Worm (Caenorhabditis elegans) whole organism, L4 larva: ENCODE data around the gene mtx-2.
A peak's percentile ranks its signal among the peaks of the same experiment; 100 is the strongest.

Source experiments
- F49E8.2 ChIP-seq: sonication (generic microtip); optimal IDR thresholded peaks from 2 replicates; lab custom pipeline; 2016; ENCODE audit warnings: missing compliant biosample characterization, mild to moderate bottlenecking, missing genetic modification characterization, borderline replicate concordance
- R02D3.7 ChIP-seq: fragments of 150-350 bp; sonication (generic microtip); optimal IDR thresholded peaks from 3 replicates; lab custom pipeline; 2014; ENCODE audit warnings: missing biosample characterization, missing genetic modification characterization
- jun-1 ChIP-seq: fragments of 150-350 bp; optimal IDR thresholded peaks from 2 replicates; lab custom pipeline; 2014; ENCODE audit warnings: missing biosample characterization, missing genetic modification reagents, missing genetic modification characterization
- lin-13 ChIP-seq: fragments of 150-350 bp; optimal IDR thresholded peaks from 2 replicates; lab custom pipeline; 2014; ENCODE audit warnings: missing biosample characterization, missing genetic modification reagents, missing genetic modification characterization
- nhr-111 ChIP-seq: fragments of 200-800 bp; sonication (Bioruptor generic); optimal IDR thresholded peaks from 2 replicates; lab custom pipeline; 2018; ENCODE audit warnings: mild to moderate bottlenecking, missing genetic modification characterization, missing compliant biosample characterization
- nhr-237 ChIP-seq: sonication (generic microtip); optimal IDR thresholded peaks from 2 replicates; lab custom pipeline; 2017; ENCODE audit warnings: missing biosample characterization, missing genetic modification characterization
- nhr-42 ChIP-seq: fragments of 200-800 bp; sonication (Bioruptor generic); IDR thresholded peaks from 2 replicates; pipeline ENCODE4 v1.3.6; 2022; ENCODE audit warnings: missing genetic modification characterization, missing compliant biosample characterization
- saeg-2 ChIP-seq: fragments of 200-800 bp; sonication (Bioruptor generic); IDR thresholded peaks from 2 replicates; pipeline ENCODE4 v1.3.6; 2022; ENCODE audit warnings: missing genetic modification reagents, missing genetic modification characterization, missing compliant biosample characterization
- tra-1 ChIP-seq: fragments of 200-800 bp; sonication (Bioruptor generic); IDR thresholded peaks from 2 replicates; pipeline ENCODE4 v1.3.6; 2022; ENCODE audit warnings: missing genetic modification reagents, missing genetic modification characterization, missing compliant biosample characterization

DNA sequence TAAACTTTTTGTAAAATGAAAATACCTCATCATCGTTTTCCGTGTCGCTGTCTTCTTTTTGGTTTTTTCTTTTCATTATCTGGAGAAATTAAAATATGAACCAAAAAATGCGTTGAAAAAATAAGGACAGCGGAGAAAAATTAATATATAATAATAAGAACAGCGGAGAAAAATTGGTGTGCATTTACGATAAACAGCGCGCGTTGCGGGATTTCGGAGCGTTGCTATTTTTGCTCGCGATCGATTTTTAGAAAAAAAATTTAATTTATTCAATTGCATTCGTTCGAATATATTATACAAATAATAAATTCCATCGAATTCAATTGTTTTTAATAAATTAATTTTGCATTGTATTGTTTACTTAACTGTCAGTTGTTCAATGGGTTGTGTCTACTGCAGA lies 2.6 kb upstream of the mtx-2 start, which contains the start of gene ZK686.2:
- TF ChIP-seq jun-1 (no peak), F49E8.2 (tag; lab: Kevin White, UChicago) (no peak), nhr-111 (GFP tag; lab: Kevin White, UChicago) (no peak), nhr-237 (tag; lab: Kevin White, UChicago) (no peak), lin-13 (GFP tag; lab: Kevin White, UChicago) (no peak), nhr-42 (no peak), saeg-2 (GFP tag; lab: Robert Waterston, UW) (no peak), tra-1 (GFP tag; lab: Robert Waterston, UW) (no peak), R02D3.7 (peak; percentile 60)
